Worm (Caenorhabditis elegans) whole organism, young adult: ENCODE data around the gene W01D2.6.

Experiments
- D2030.7 ChIP-seq: fragments of 200-800 bp; sonication (Bioruptor generic); IDR thresholded peaks from 2 replicates; pipeline ENCODE4 v1.3.6; 2022; ENCODE audit warnings: missing genetic modification reagents, missing genetic modification characterization, missing compliant biosample characterization
- F22D6.2 ChIP-seq: sonication (generic microtip); optimal IDR thresholded peaks from 2 replicates; lab custom pipeline; 2016; ENCODE audit warnings: mild to moderate bottlenecking, missing genetic modification characterization, missing compliant biosample characterization
- F33H1.4 ChIP-seq: fragments of 200-800 bp; sonication (Bioruptor generic); IDR thresholded peaks from 2 replicates; pipeline ENCODE4 v1.3.6; 2022; ENCODE audit warnings: missing genetic modification reagents, missing genetic modification characterization, missing compliant biosample characterization
- F52B5.7 ChIP-seq: sonication (generic microtip); optimal IDR thresholded peaks from 2 replicates; lab custom pipeline; 2016; ENCODE audit warnings: mild to moderate bottlenecking, missing genetic modification characterization, missing compliant biosample characterization
- F55B11.4 ChIP-seq: sonication (generic microtip); optimal IDR thresholded peaks from 2 replicates; lab custom pipeline; 2016; ENCODE audit warnings: missing compliant biosample characterization, missing genetic modification characterization, borderline replicate concordance; ENCODE audit not compliant: insufficient read depth
- F57A8.1 ChIP-seq: fragments of 200-800 bp; sonication (Bioruptor generic); optimal IDR thresholded peaks from 2 replicates; lab custom pipeline; 2018; ENCODE audit warnings: mild to moderate bottlenecking, missing genetic modification characterization, moderate library complexity, missing compliant biosample characterization
- F57C9.4 ChIP-seq: sonication (generic microtip); optimal IDR thresholded peaks from 2 replicates; lab custom pipeline; 2017; ENCODE audit warnings: mild to moderate bottlenecking, missing genetic modification characterization, missing compliant biosample characterization
- T07F8.4 ChIP-seq: sonication (generic microtip); optimal IDR thresholded peaks from 2 replicates; lab custom pipeline; 2016; ENCODE audit warnings: mild to moderate bottlenecking, missing genetic modification characterization, moderate library complexity, missing compliant biosample characterization
- T26A5.8 ChIP-seq: sonication (generic microtip); optimal IDR thresholded peaks from 2 replicates; lab custom pipeline; 2016; ENCODE audit warnings: missing genetic modification characterization, missing compliant biosample characterization
- Y53F4B.3 ChIP-seq: fragments of 200-800 bp; sonication (Bioruptor generic); IDR thresholded peaks from 2 replicates; pipeline ENCODE4 v1.3.6; 2022; ENCODE audit warnings: missing genetic modification reagents, missing genetic modification characterization, missing compliant biosample characterization
- Y53G8AR.9 ChIP-seq: fragments of 200-800 bp; sonication (Bioruptor generic); conservative IDR thresholded peaks from 2 replicates; pipeline ENCODE4 v1.3.6; 2022; ENCODE audit warnings: missing genetic modification reagents, missing genetic modification characterization, missing compliant biosample characterization
- aptf-3 ChIP-seq: fragments of 200-800 bp; sonication (Bioruptor generic); IDR thresholded peaks from 2 replicates; pipeline ENCODE4 v1.3.6; 2022; ENCODE audit warnings: missing genetic modification characterization, missing compliant biosample characterization
- attf-3 ChIP-seq: fragments of 200-800 bp; sonication (Bioruptor generic); conservative IDR thresholded peaks from 2 replicates; pipeline ENCODE4 v1.3.6; 2022; ENCODE audit warnings: missing genetic modification reagents, missing genetic modification characterization, missing compliant biosample characterization
- ccch-3 ChIP-seq: fragments of 200-800 bp; sonication (Bioruptor generic); optimal IDR thresholded peaks from 2 replicates; lab custom pipeline; 2018; ENCODE audit warnings: mild to moderate bottlenecking, missing genetic modification characterization, missing compliant biosample characterization
- cebp-2 ChIP-seq: fragments of 200-800 bp; sonication (Bioruptor generic); IDR thresholded peaks from 2 replicates; pipeline ENCODE4 v1.3.6; 2022; ENCODE audit warnings: missing genetic modification characterization, missing compliant biosample characterization
- ceh-27 ChIP-seq: fragments of 200-800 bp; sonication (Bioruptor generic); optimal IDR thresholded peaks from 2 replicates; lab custom pipeline; 2018; ENCODE audit warnings: mild to moderate bottlenecking, missing genetic modification characterization, moderate library complexity, missing compliant biosample characterization
- ceh-40 ChIP-seq: fragments of 200-800 bp; sonication (Bioruptor generic); IDR thresholded peaks from 2 replicates; pipeline ENCODE4 v1.3.6; 2022; ENCODE audit warnings: missing genetic modification characterization, missing compliant biosample characterization
- ceh-79 ChIP-seq: sonication (generic microtip); optimal IDR thresholded peaks from 2 replicates; lab custom pipeline; 2017; ENCODE audit warnings: mild to moderate bottlenecking, missing genetic modification characterization, missing compliant biosample characterization
- dox-1 ChIP-seq: fragments of 200-800 bp; sonication (Bioruptor generic); IDR thresholded peaks from 2 replicates; pipeline ENCODE4 v1.3.6; 2022; ENCODE audit warnings: missing genetic modification reagents, missing genetic modification characterization, missing compliant biosample characterization
- egl-44 ChIP-seq: fragments of 200-800 bp; sonication (Bioruptor generic); IDR thresholded peaks from 2 replicates; pipeline ENCODE4 v1.3.6; 2022; ENCODE audit warnings: missing genetic modification reagents, missing genetic modification characterization, missing compliant biosample characterization
- ets-4 ChIP-seq: fragments of 200-800 bp; sonication (Bioruptor generic); optimal IDR thresholded peaks from 2 replicates; lab custom pipeline; 2018; ENCODE audit warnings: mild to moderate bottlenecking, missing genetic modification characterization, missing compliant biosample characterization
- fkh-3 ChIP-seq: sonication (generic microtip); optimal IDR thresholded peaks from 2 replicates; lab custom pipeline; 2016; ENCODE audit warnings: mild to moderate bottlenecking, missing genetic modification characterization, missing compliant biosample characterization
- hlh-12 ChIP-seq: sonication (generic microtip); optimal IDR thresholded peaks from 2 replicates; lab custom pipeline; 2016; ENCODE audit warnings: missing genetic modification characterization, missing compliant biosample characterization
- hlh-26 ChIP-seq: fragments of 200-800 bp; sonication (Bioruptor generic); conservative IDR thresholded peaks from 2 replicates; pipeline ENCODE4 v1.3.6; 2022; ENCODE audit warnings: missing genetic modification reagents, missing genetic modification characterization, missing compliant biosample characterization
- hmg-1.2 ChIP-seq: fragments of 200-800 bp; sonication (Bioruptor generic); IDR thresholded peaks from 2 replicates; pipeline ENCODE4 v1.3.6; 2022; ENCODE audit warnings: missing genetic modification reagents, missing genetic modification characterization, missing compliant biosample characterization
- hmg-20 ChIP-seq: fragments of 200-800 bp; sonication (Bioruptor generic); IDR thresholded peaks from 2 replicates; pipeline ENCODE4 v1.3.6; 2022; ENCODE audit warnings: missing genetic modification reagents, missing genetic modification characterization, missing compliant biosample characterization
- hrde-1 ChIP-seq: sonication (generic microtip); optimal IDR thresholded peaks from 2 replicates; lab custom pipeline; 2016; ENCODE audit warnings: missing genetic modification characterization, mild to moderate bottlenecking, missing compliant biosample characterization, moderate library complexity, missing genotype, missing genetic modification reagents, borderline replicate concordance
- hsf-1 ChIP-seq: fragments of 200-800 bp; sonication (Bioruptor generic); IDR thresholded peaks from 2 replicates; pipeline ENCODE4 v1.3.6; 2022; ENCODE audit warnings: missing genetic modification reagents, missing genetic modification characterization, missing compliant biosample characterization
- lag-1 ChIP-seq: fragments of 200-800 bp; sonication (Bioruptor generic); IDR thresholded peaks from 2 replicates; pipeline ENCODE4 v1.3.6; 2022; ENCODE audit warnings: missing genetic modification reagents, missing genetic modification characterization, missing compliant biosample characterization
- lin-26 ChIP-seq: fragments of 200-800 bp; sonication (Bioruptor generic); IDR thresholded peaks from 2 replicates; pipeline ENCODE4 v1.3.6; 2022; ENCODE audit warnings: missing genetic modification reagents, missing genetic modification characterization, missing compliant biosample characterization
- lin-35 ChIP-seq, 3 experiments: fragments of 150-350 bp in 2 of 3; sonication (generic microtip) in 1 of 3; optimal IDR thresholded peaks; 2 replicates each; lab custom pipeline; 2014 to 2018; ENCODE audit warnings: missing biosample characterization in 3 of 3, missing genetic modification characterization in 3 of 3, missing genetic modification reagents in 3 of 3
- lin-40 ChIP-seq: sonication (generic microtip); optimal IDR thresholded peaks from 2 replicates; lab custom pipeline; 2016; ENCODE audit warnings: missing genetic modification characterization, mild to moderate bottlenecking, missing compliant biosample characterization, missing genotype, missing genetic modification reagents
- madf-8 ChIP-seq: fragments of 200-800 bp; sonication (Bioruptor generic); conservative IDR thresholded peaks from 2 replicates; pipeline ENCODE4 v1.3.6; 2022; ENCODE audit warnings: missing genetic modification reagents, missing genetic modification characterization, missing compliant biosample characterization
- mcd-1 ChIP-seq: fragments of 200-800 bp; sonication (Bioruptor generic); IDR thresholded peaks from 2 replicates; pipeline ENCODE4 v1.3.6; 2022; ENCODE audit warnings: missing genetic modification reagents, missing genetic modification characterization, missing compliant biosample characterization
- mes-4 ChIP-seq: sonication (generic microtip); optimal IDR thresholded peaks from 2 replicates; lab custom pipeline; 2016; ENCODE audit warnings: missing genotype, missing genetic modification characterization, missing compliant biosample characterization
- mxl-1 ChIP-seq: sonication (generic microtip); optimal IDR thresholded peaks from 2 replicates; lab custom pipeline; 2016; ENCODE audit warnings: missing genetic modification characterization, missing compliant biosample characterization
- nfya-2 ChIP-seq: fragments of 200-800 bp; sonication (Bioruptor generic); IDR thresholded peaks from 2 replicates; pipeline ENCODE4 v1.3.6; 2022; ENCODE audit warnings: missing genetic modification reagents, missing genetic modification characterization, missing compliant biosample characterization
- nhr-90 ChIP-seq: sonication (generic microtip); optimal IDR thresholded peaks from 2 replicates; lab custom pipeline; 2016; ENCODE audit warnings: missing genotype, mild to moderate bottlenecking, missing genetic modification characterization, missing compliant biosample characterization
- pha-4 ChIP-seq: fragments of 150-350 bp; sonication (generic microtip); optimal IDR thresholded peaks from 2 replicates; lab custom pipeline; 2014; ENCODE audit warnings: missing biosample characterization, missing genetic modification reagents, missing genetic modification characterization
- repo-1 ChIP-seq: sonication (generic microtip); optimal IDR thresholded peaks from 2 replicates; lab custom pipeline; 2017; ENCODE audit warnings: mild to moderate bottlenecking, missing genetic modification characterization, missing compliant biosample characterization
- sdz-38 ChIP-seq: sonication (generic microtip); optimal IDR thresholded peaks from 2 replicates; lab custom pipeline; 2016; ENCODE audit warnings: missing genotype, missing genetic modification characterization, missing compliant biosample characterization
- snpc-4 ChIP-seq, 5 experiments: fragments of 150-350 bp in 1 of 5; sonication (generic microtip) in 4 of 5; optimal IDR thresholded peaks; 2 replicates each; lab custom pipeline; 2014 to 2018; ENCODE audit warnings: missing genetic modification characterization in 5 of 5, missing biosample characterization in 3 of 5, antibody characterized with exemption in 2 of 5, mild to moderate bottlenecking in 2 of 5, missing compliant biosample characterization in 2 of 5, missing genotype in 2 of 5, moderate library complexity in 2 of 5, missing genetic modification reagents in 1 of 5
- tbp1 ChIP-seq: fragments of 200-800 bp; sonication (Bioruptor generic); optimal IDR thresholded peaks from 2 replicates; lab custom pipeline; 2018; ENCODE audit warnings: mild to moderate bottlenecking, missing genetic modification characterization, missing compliant biosample characterization
- tlf-1 ChIP-seq: fragments of 200-800 bp; sonication (Bioruptor generic); optimal IDR thresholded peaks from 2 replicates; lab custom pipeline; 2018; ENCODE audit warnings: mild to moderate bottlenecking, missing genetic modification characterization, missing compliant biosample characterization
- unc-130 ChIP-seq: sonication (generic microtip); optimal IDR thresholded peaks from 2 replicates; lab custom pipeline; 2016; ENCODE audit warnings: missing genetic modification reagents, missing genetic modification characterization, missing compliant biosample characterization
- zfh-2 ChIP-seq: fragments of 200-800 bp; sonication (Bioruptor generic); conservative IDR thresholded peaks from 2 replicates; pipeline ENCODE4 v1.3.6; 2022; ENCODE audit warnings: missing genetic modification reagents, missing genetic modification characterization, missing compliant biosample characterization
- ztf-18 ChIP-seq: sonication (generic microtip); optimal IDR thresholded peaks from 2 replicates; lab custom pipeline; 2016; ENCODE audit warnings: missing genotype, mild to moderate bottlenecking, missing genetic modification characterization, missing compliant biosample characterization
- ztf-25 ChIP-seq: fragments of 200-800 bp; sonication (Bioruptor generic); IDR thresholded peaks from 2 replicates; pipeline ENCODE4 v1.3.6; 2022; ENCODE audit warnings: missing genetic modification reagents, missing genetic modification characterization, missing compliant biosample characterization
- ztf-26 ChIP-seq: sonication (generic microtip); optimal IDR thresholded peaks from 2 replicates; lab custom pipeline; 2017; ENCODE audit warnings: missing genetic modification characterization, missing compliant biosample characterization

Gene W01D2.6

DNA sequence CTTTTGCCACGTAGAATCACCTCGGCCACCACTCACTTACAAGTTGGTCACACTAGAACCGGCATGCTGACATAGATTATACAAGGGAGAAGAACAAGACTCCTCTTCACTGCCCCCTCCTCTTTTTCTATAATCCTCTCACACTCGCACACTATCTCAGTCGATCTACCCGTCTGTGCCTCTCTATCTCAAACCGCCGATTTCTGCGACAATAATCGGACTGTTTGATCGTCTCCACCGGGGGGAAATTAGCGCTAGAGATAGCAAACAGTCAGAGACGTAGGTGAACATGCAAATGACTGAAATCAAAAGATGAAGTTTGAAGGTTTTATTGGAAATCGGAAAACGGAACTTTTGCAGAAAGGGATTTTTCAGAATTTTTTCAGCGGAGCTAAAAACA, 13.6 kb downstream of the W01D2.6 start (continued):
- TF ChIP-seq lin-40 (tag; lab: Kevin White, UChicago) (peak; percentile 74), cebp-2 (no peak), nfya-2 (no peak), pha-4 (no peak), snpc-4 (GFP tag; optimal IDR thresholded peaks at IDR 0.05; lab: Kevin White, UChicago) (no peak), snpc-4 (tag; optimal IDR thresholded peaks at IDR 0.05; lab: Kevin White, UChicago) (peak in 3 of 4 experiments; percentile 18 to 56 (median 20)), T26A5.8 (tag; lab: Kevin White, UChicago) (no peak), dox-1 (GFP tag; lab: Robert Waterston, UW) (peak; percentile 71), ztf-26 (tag; lab: Kevin White, UChicago) (no peak), F57C9.4 (tag; lab: Kevin White, UChicago) (no peak), mcd-1 (GFP tag; lab: Robert Waterston, UW) (peak; percentile 48), D2030.7 (GFP tag; lab: Robert Waterston, UW) (no peak), Y53F4B.3 (GFP tag; lab: Robert Waterston, UW) (no peak), ets-4 (GFP tag; lab: Kevin White, UChicago) (peak; percentile 4), nhr-90 (tag; lab: Kevin White, UChicago) (no peak), F52B5.7 (tag; lab: Kevin White, UChicago) (no peak), F33H1.4 (GFP tag; lab: Robert Waterston, UW) (no peak), lin-35 (GFP tag; optimal IDR thresholded peaks at IDR 0.05; lab: Kevin White, UChicago) (no peak), lag-1 (GFP tag; lab: Robert Waterston, UW) (no peak), lin-26 (GFP tag; lab: Robert Waterston, UW) (peak; percentile 33; the same call in 1 of the 2 replicates), madf-8 (no peak), ztf-25 (no peak), Y53G8AR.9 (GFP tag; lab: Robert Waterston, UW) (no peak), ceh-40 (GFP tag; lab: Robert Waterston, UW) (no peak), sdz-38 (tag; lab: Kevin White, UChicago) (no peak), F22D6.2 (tag; lab: Kevin White, UChicago) (no peak), hmg-1.2 (GFP tag; lab: Robert Waterston, UW) (peak; percentile 96), attf-3 (GFP tag; lab: Robert Waterston, UW) (no peak), hrde-1 (tag; lab: Kevin White, UChicago) (no peak), T07F8.4 (tag; lab: Kevin White, UChicago) (no peak), F55B11.4 (tag; lab: Kevin White, UChicago) (no peak), repo-1 (peak; percentile 9), hlh-26 (GFP tag; lab: Robert Waterston, UW) (no peak), hmg-20 (GFP tag; lab: Robert Waterston, UW) (no peak), zfh-2 (0 out of 2 replicates have a peak, but pooled peaks have one; percentile 30), F57A8.1 (no peak), mes-4 (tag; lab: Kevin White, UChicago) (no peak), tbp1 (GFP tag; lab: Kevin White, UChicago) (no peak), hlh-12 (tag; lab: Kevin White, UChicago) (no peak), ceh-27 (GFP tag; lab: Kevin White, UChicago) (peak; percentile 57), ztf-18 (tag; lab: Kevin White, UChicago) (no peak), ceh-79 (no peak), aptf-3 (GFP tag; lab: Robert Waterston, UW) (no peak), fkh-3 (no peak), ccch-3 (GFP tag; lab: Kevin White, UChicago) (no peak), tlf-1 (no peak), mxl-1 (no peak), egl-44 (GFP tag; lab: Robert Waterston, UW) (no peak), hsf-1 (GFP tag; lab: Robert Waterston, UW) (no peak), unc-130 (GFP tag; lab: Kevin White, UChicago) (no peak)
